Fruit fly (Drosophila melanogaster) whole organism, embryonic: ENCODE measurements around the gene stas.
A peak's percentile ranks its signal among the peaks of the same experiment; 100 is the strongest.

ENCODE experiments used
- CG10462 ChIP-seq: fragments of 200-800 bp; sonication (Bioruptor generic); optimal IDR thresholded peaks from 2 replicates; lab custom pipeline; 2016; ENCODE audit warnings: missing biosample characterization, missing genetic modification characterization
- CG10654 ChIP-seq: fragments of 200-800 bp; sonication (Bioruptor generic); optimal IDR thresholded peaks from 2 replicates; lab custom pipeline; 2016; ENCODE audit warnings: missing biosample characterization, missing genetic modification characterization
- CG10979 ChIP-seq: fragments of 200-800 bp; sonication (Bioruptor generic); optimal IDR thresholded peaks from 2 replicates; lab custom pipeline; 2018; ENCODE audit warnings: missing biosample characterization, mild to moderate bottlenecking, missing genetic modification characterization, moderate library complexity
- CG13287 ChIP-seq: fragments of 200-800 bp; sonication (Bioruptor generic); IDR thresholded peaks from 2 replicates; pipeline ENCODE4 v1.3.6; 2022; ENCODE audit warnings: missing biosample characterization, missing genetic modification characterization; ENCODE audit not compliant: partially characterized antibody
- CG13424 ChIP-seq: fragments of 200-800 bp; sonication (Bioruptor generic); optimal IDR thresholded peaks from 2 replicates; lab custom pipeline; 2019; ENCODE audit warnings: missing biosample characterization, mild to moderate bottlenecking, missing genetic modification characterization, moderate library complexity
- CG14050 ChIP-seq: fragments of 200-800 bp; sonication (Bioruptor generic); IDR thresholded peaks from 3 replicates; pipeline ENCODE4 v1.3.6; 2022; ENCODE audit warnings: missing biosample characterization, missing genetic modification characterization
- CG15269 ChIP-seq: fragments of 200-800 bp; sonication (Bioruptor generic); optimal IDR thresholded peaks from 2 replicates; lab custom pipeline; 2018; ENCODE audit warnings: missing biosample characterization, mild to moderate bottlenecking, missing genetic modification characterization, moderate library complexity
- CG16815 ChIP-seq: fragments of 200-800 bp; sonication (Bioruptor generic); optimal IDR thresholded peaks from 3 replicates; lab custom pipeline; 2017; ENCODE audit warnings: missing biosample characterization, mild to moderate bottlenecking, missing genetic modification characterization
- CG17328 ChIP-seq: fragments of 200-800 bp; sonication (Bioruptor generic); IDR thresholded peaks from 2 replicates; pipeline ENCODE4 v1.3.6; 2022; ENCODE audit warnings: missing biosample characterization, missing genetic modification characterization
- CG17385 ChIP-seq: fragments of 200-800 bp; sonication (Bioruptor generic); optimal IDR thresholded peaks from 3 replicates; lab custom pipeline; 2018; ENCODE audit warnings: missing biosample characterization, mild to moderate bottlenecking, missing genetic modification characterization
- CG18262 ChIP-seq: fragments of 200-800 bp; optimal IDR thresholded peaks from 3 replicates; lab custom pipeline; 2019; ENCODE audit warnings: missing biosample characterization, mild to moderate bottlenecking, missing genetic modification characterization, moderate library complexity
- CG2129 ChIP-seq: fragments of 200-800 bp; sonication (Bioruptor generic); IDR thresholded peaks from 2 replicates; pipeline ENCODE4 v1.3.6; 2022; ENCODE audit warnings: missing biosample characterization, missing genetic modification characterization; ENCODE audit not compliant: partially characterized antibody
- CG31365 ChIP-seq: fragments of 200-800 bp; sonication (Bioruptor generic); optimal IDR thresholded peaks from 2 replicates; lab custom pipeline; 2018; ENCODE audit warnings: missing biosample characterization, mild to moderate bottlenecking, missing genetic modification characterization
- CG31388 ChIP-seq: fragments of 200-800 bp; sonication (Bioruptor generic); optimal IDR thresholded peaks from 2 replicates; lab custom pipeline; 2016; ENCODE audit warnings: missing biosample characterization, missing genetic modification characterization
- CG4282 ChIP-seq: fragments of 200-800 bp; sonication (Bioruptor generic); optimal IDR thresholded peaks from 2 replicates; lab custom pipeline; 2016; ENCODE audit warnings: missing biosample characterization, missing genetic modification characterization
- CG6175 ChIP-seq: fragments of 200-800 bp; sonication (Bioruptor generic); IDR thresholded peaks from 3 replicates; pipeline ENCODE4 v1.3.6; 2022; ENCODE audit warnings: missing biosample characterization, missing genetic modification characterization
- CG6272 ChIP-seq: fragments of 200-800 bp; sonication (Bioruptor generic); IDR thresholded peaks from 2 replicates; pipeline ENCODE4 v1.3.6; 2022; ENCODE audit warnings: missing biosample characterization, missing genetic modification characterization
- CG6654 ChIP-seq: fragments of 200-800 bp; sonication (Bioruptor generic); optimal IDR thresholded peaks from 2 replicates; lab custom pipeline; 2017; ENCODE audit warnings: missing biosample characterization, mild to moderate bottlenecking, missing genetic modification characterization
- CG7745 ChIP-seq: fragments of 200-800 bp; sonication (Bioruptor generic); optimal IDR thresholded peaks from 2 replicates; lab custom pipeline; 2018; ENCODE audit warnings: missing biosample characterization, mild to moderate bottlenecking, missing genetic modification characterization, moderate library complexity
- CG7963 ChIP-seq: fragments of 200-800 bp; sonication (Bioruptor generic); IDR thresholded peaks from 3 replicates; pipeline ENCODE4 v1.3.6; 2022; ENCODE audit warnings: missing biosample characterization, missing genetic modification characterization; ENCODE audit not compliant: partially characterized antibody
- CG8290 ChIP-seq, 3 experiments: fragments of 200-800 bp; sonication (Bioruptor generic); optimal IDR thresholded peaks; 2 replicates each; lab custom pipeline; 2016 to 2019; ENCODE audit warnings: missing biosample characterization in 3 of 3, missing genetic modification characterization in 3 of 3, mild to moderate bottlenecking in 2 of 3, moderate library complexity in 1 of 3
- CG9215 ChIP-seq: fragments of 200-800 bp; sonication (Bioruptor generic); IDR thresholded peaks from 2 replicates; pipeline ENCODE4 v1.3.6; 2022; ENCODE audit warnings: missing biosample characterization, missing genetic modification characterization
- CTCF ChIP-seq: fragments of 200-800 bp; sonication (Bioruptor generic); optimal IDR thresholded peaks from 2 replicates; lab custom pipeline; 2017; ENCODE audit warnings: missing biosample characterization, mild to moderate bottlenecking, missing genetic modification characterization, moderate library complexity
- Chrac-16 ChIP-seq: fragments of 200-800 bp; sonication (Bioruptor generic); optimal IDR thresholded peaks from 3 replicates; lab custom pipeline; 2016; ENCODE audit warnings: missing biosample characterization, missing genetic modification characterization
- HLH4C ChIP-seq: fragments of 200-800 bp; sonication (Bioruptor generic); IDR thresholded peaks from 3 replicates; pipeline ENCODE4 v1.3.6; 2022; ENCODE audit warnings: missing biosample characterization, missing genetic modification characterization; ENCODE audit not compliant: partially characterized antibody
- Hr51 ChIP-seq, 2 experiments: fragments of 200-800 bp; sonication (Bioruptor generic); optimal IDR thresholded peaks; 2 replicates in 1 of 2; 3 replicates in 1 of 2; lab custom pipeline; 2016 to 2018; ENCODE audit warnings: missing biosample characterization in 2 of 2, missing genetic modification characterization in 2 of 2, mild to moderate bottlenecking in 1 of 2, moderate library complexity in 1 of 2
- Meics ChIP-seq: fragments of 200-800 bp; sonication (Bioruptor generic); optimal IDR thresholded peaks from 2 replicates; lab custom pipeline; 2017; ENCODE audit warnings: missing biosample characterization, mild to moderate bottlenecking, missing genetic modification characterization
- Oli ChIP-seq: fragments of 200-800 bp; sonication (Bioruptor generic); optimal IDR thresholded peaks from 2 replicates; lab custom pipeline; 2018; ENCODE audit warnings: missing biosample characterization, mild to moderate bottlenecking, missing genetic modification characterization, moderate library complexity
- Poxn ChIP-seq: fragments of 200-800 bp; sonication (Bioruptor generic); IDR thresholded peaks from 2 replicates; pipeline ENCODE4 v1.3.6; 2022; ENCODE audit warnings: missing biosample characterization, missing genetic modification characterization
- Ravus ChIP-seq: fragments of 200-800 bp; sonication (Bioruptor generic); IDR thresholded peaks from 2 replicates; pipeline ENCODE4 v1.3.6; 2022; ENCODE audit warnings: missing biosample characterization, missing genetic modification characterization
- Six4 ChIP-seq: fragments of 200-800 bp; sonication (Bioruptor generic); optimal IDR thresholded peaks from 2 replicates; lab custom pipeline; 2016; ENCODE audit warnings: missing biosample characterization, missing genetic modification characterization
- Sry-β ChIP-seq: fragments of 200-800 bp; sonication (Bioruptor generic); optimal IDR thresholded peaks from 2 replicates; lab custom pipeline; 2018; ENCODE audit warnings: missing biosample characterization, mild to moderate bottlenecking, missing genetic modification characterization, moderate library complexity
- Vsx1 ChIP-seq: fragments of 200-800 bp; sonication (Bioruptor generic); optimal IDR thresholded peaks from 2 replicates; lab custom pipeline; 2017; ENCODE audit warnings: missing biosample characterization, mild to moderate bottlenecking, missing genetic modification characterization, missing genetic modification reagents
- Xrp1 ChIP-seq: fragments of 200-800 bp; sonication (Bioruptor generic); IDR thresholded peaks from 2 replicates; pipeline ENCODE4 v1.3.6; 2022; ENCODE audit warnings: missing biosample characterization, missing genetic modification characterization
- bcd ChIP-seq: fragments of 200-800 bp; sonication (Bioruptor generic); optimal IDR thresholded peaks from 2 replicates; lab custom pipeline; 2017; ENCODE audit warnings: missing biosample characterization, mild to moderate bottlenecking, missing genetic modification characterization
- crol ChIP-seq: fragments of 200-800 bp; sonication (Bioruptor generic); IDR thresholded peaks from 2 replicates; pipeline ENCODE4 v1.3.6; 2022; ENCODE audit warnings: missing biosample characterization, missing genetic modification characterization
- dmrt99B ChIP-seq: fragments of 200-800 bp; sonication (Bioruptor generic); optimal IDR thresholded peaks from 2 replicates; lab custom pipeline; 2018; ENCODE audit warnings: missing biosample characterization, mild to moderate bottlenecking, missing genetic modification characterization, moderate library complexity
- dpn ChIP-seq, 2 experiments: fragments of 200-800 bp; sonication (Bioruptor generic); optimal IDR thresholded peaks; 3 replicates each; lab custom pipeline; 2016; ENCODE audit warnings: missing biosample characterization in 2 of 2, missing genetic modification characterization in 2 of 2
- gro ChIP-seq: fragments of 200-800 bp; sonication (Bioruptor generic); optimal IDR thresholded peaks from 2 replicates; lab custom pipeline; 2016; ENCODE audit warnings: missing biosample characterization, missing genetic modification characterization
- peb ChIP-seq: fragments of 200-800 bp; sonication (Bioruptor generic); IDR thresholded peaks from 2 replicates; pipeline ENCODE4 v1.3.6; 2022; ENCODE audit warnings: missing biosample characterization, missing genetic modification characterization
- repo ChIP-seq: fragments of 200-800 bp; sonication (Bioruptor generic); optimal IDR thresholded peaks from 2 replicates; lab custom pipeline; 2016; ENCODE audit warnings: missing biosample characterization, missing genetic modification characterization
- ro ChIP-seq: fragments of 200-800 bp; sonication (Bioruptor generic); IDR thresholded peaks from 2 replicates; pipeline ENCODE4 v1.3.6; 2022; ENCODE audit warnings: missing biosample characterization, missing genetic modification characterization
- sc ChIP-seq, 3 experiments: fragments of >200 bp in 2 of 3; fragments of 200-800 bp in 1 of 3; sonication (Bioruptor generic) in 1 of 3; optimal IDR thresholded peaks; 2 replicates in 2 of 3; 3 replicates in 1 of 3; lab custom pipeline; 2017; ENCODE audit warnings: mild to moderate bottlenecking in 1 of 3, missing biosample characterization in 1 of 3, missing genetic modification characterization in 1 of 3, missing genetic modification reagents in 1 of 3
- seq ChIP-seq: fragments of 200-800 bp; sonication (Bioruptor generic); IDR thresholded peaks from 2 replicates; pipeline ENCODE4 v1.3.6; 2022; ENCODE audit warnings: missing biosample characterization, missing genetic modification characterization
- stc ChIP-seq: fragments of 200-800 bp; sonication (Bioruptor generic); IDR thresholded peaks from 2 replicates; pipeline ENCODE4 v1.3.6; 2022; ENCODE audit warnings: missing biosample characterization, missing genetic modification characterization
- tgo ChIP-seq: fragments of 200-800 bp; sonication (Bioruptor generic); IDR thresholded peaks from 3 replicates; pipeline ENCODE4 v1.3.6; 2022; ENCODE audit warnings: missing biosample characterization, missing genetic modification characterization
- tio ChIP-seq: fragments of 200-800 bp; sonication (Bioruptor generic); optimal IDR thresholded peaks from 2 replicates; lab custom pipeline; 2017; ENCODE audit warnings: missing biosample characterization, missing genetic modification characterization, inconsistent platforms
- tx ChIP-seq: fragments of 200-800 bp; sonication (Bioruptor generic); optimal IDR thresholded peaks from 2 replicates; lab custom pipeline; 2016; ENCODE audit warnings: missing biosample characterization, missing genetic modification characterization
- vnd ChIP-seq: fragments of 200-800 bp; sonication (Bioruptor generic); IDR thresholded peaks from 3 replicates; pipeline ENCODE4 v1.3.6; 2022; ENCODE audit warnings: missing biosample characterization, missing genetic modification characterization; ENCODE audit not compliant: partially characterized antibody
- zfh1 ChIP-seq: fragments of 200-800 bp; sonication (Bioruptor generic); IDR thresholded peaks from 3 replicates; pipeline ENCODE4 v1.3.6; 2022; ENCODE audit warnings: missing biosample characterization, missing genetic modification characterization

The stas gene

dm6 chrX:17582650-17583049 is 45.0 kb downstream of the stas start (continued):
- TF ChIP-seq Six4: peak; percentile 17
- no peak for TF ChIP-seq CG18262 (tag; lab: Kevin White, UChicago)
- TF ChIP-seq Xrp1: peak; percentile 42; the same call in 1 of the 2 replicates
- TF ChIP-seq CG31365 (tag; lab: Kevin White, UChicago): no peak
- TF ChIP-seq repo (GFP tag; lab: Kevin White, UChicago): peak; percentile 42
- TF ChIP-seq CG16815 (GFP tag; lab: Kevin White, UChicago): no peak
- no peak for TF ChIP-seq CG31388
- no peak for TF ChIP-seq vnd (GFP tag; lab: Robert Waterston, UW)
- no peak for TF ChIP-seq Chrac-16 (GFP tag; lab: Kevin White, UChicago)
- TF ChIP-seq CG17328 (GFP tag; lab: Robert Waterston, UW): no peak
- TF ChIP-seq Vsx1 (GFP tag; lab: Kevin White, UChicago): no peak
- TF ChIP-seq tgo (GFP tag; lab: Robert Waterston, UW): peak; percentile 26; the same call in 1 of the 3 replicates
- no peak for TF ChIP-seq CTCF
- TF ChIP-seq gro (GFP tag; lab: Kevin White, UChicago): no peak
- peak; percentile 14 for TF ChIP-seq CG13424 (tag; lab: Kevin White, UChicago)
- TF ChIP-seq Ravus (GFP tag; lab: Robert Waterston, UW): no peak
- no peak for TF ChIP-seq CG13287 (GFP tag; lab: Robert Waterston, UW)
- no peak for TF ChIP-seq CG9215 (GFP tag; lab: Robert Waterston, UW)
- TF ChIP-seq zfh1 (GFP tag; lab: Robert Waterston, UW): peak; percentile 39; the same call in 1 of the 3 replicates
- peak; percentile 50 for TF ChIP-seq Meics
- no peak for TF ChIP-seq Poxn
- no peak for TF ChIP-seq CG6272 (GFP tag; lab: Robert Waterston, UW)
- TF ChIP-seq seq (GFP tag; lab: Robert Waterston, UW): peak; percentile 53; the same call in 1 of the 2 replicates
- no peak for TF ChIP-seq CG4282 (GFP tag; lab: Kevin White, UChicago)
- TF ChIP-seq Hr51 (GFP tag; optimal IDR thresholded peaks at IDR 0.05; lab: Kevin White, UChicago): peak in 1 of 2 experiments; percentile 1
- TF ChIP-seq CG8290 (GFP tag; optimal IDR thresholded peaks at IDR 0.05; lab: Kevin White, UChicago): no peak
- no peak for TF ChIP-seq CG8290 (tag; optimal IDR thresholded peaks at IDR 0.05; lab: Kevin White, UChicago)
- TF ChIP-seq CG10462 (GFP tag; lab: Kevin White, UChicago): no peak
- no peak for TF ChIP-seq ro (GFP tag; lab: Robert Waterston, UW)
- TF ChIP-seq CG10979 (tag; lab: Kevin White, UChicago): no peak
- peak; percentile 48 for TF ChIP-seq CG15269 (tag; lab: Kevin White, UChicago)
- TF ChIP-seq CG7963 (GFP tag; lab: Robert Waterston, UW): no peak
- TF ChIP-seq Sry-β (GFP tag; lab: Kevin White, UChicago): no peak
- peak; percentile 37; the same call in 1 of the 2 replicates for TF ChIP-seq stc
- peak; percentile 0 to 26 for TF ChIP-seq dpn (GFP tag; optimal IDR thresholded peaks at IDR 0.05; lab: Kevin White, UChicago)
- peak; percentile 32 for TF ChIP-seq CG17385 (GFP tag; lab: Kevin White, UChicago)
- no peak for TF ChIP-seq Oli (tag; lab: Kevin White, UChicago)
- peak; percentile 35 for TF ChIP-seq dmrt99B (tag; lab: Kevin White, UChicago)
- no peak for TF ChIP-seq peb (GFP tag; lab: Robert Waterston, UW)
- TF ChIP-seq crol (GFP tag; lab: Robert Waterston, UW): no peak
- no peak for TF ChIP-seq CG14050 (GFP tag; lab: Robert Waterston, UW)
- TF ChIP-seq bcd: peak; percentile 10
- no peak for TF ChIP-seq CG7745 (tag; lab: Kevin White, UChicago)
- no peak for TF ChIP-seq CG2129 (GFP tag; lab: Robert Waterston, UW)
- no peak for TF ChIP-seq tio (GFP tag; lab: Kevin White, UChicago)
- no peak for TF ChIP-seq HLH4C
- TF ChIP-seq CG6175: no peak
- peak; percentile 18 for TF ChIP-seq CG10654
- no peak for TF ChIP-seq sc (optimal IDR thresholded peaks at IDR 0.05; lab: Kevin White, UChicago)
- peak; percentile 2 for TF ChIP-seq sc (GFP tag; optimal IDR thresholded peaks at IDR 0.05; lab: Kevin White, UChicago)
- TF ChIP-seq tx (GFP tag; lab: Kevin White, UChicago): no peak
- TF ChIP-seq CG6654 (GFP tag; lab: Kevin White, UChicago): no peak
